Fruit fly (Drosophila melanogaster) whole organism, embryonic: Measurements from ENCODE around the gene CG5071.

ENCODE experiments used
- ATbp ChIP-seq: fragments of 200-800 bp; sonication (Bioruptor generic); optimal IDR thresholded peaks from 2 replicates; lab custom pipeline; 2017; ENCODE audit warnings: missing biosample characterization, mild to moderate bottlenecking, missing genetic modification characterization, missing genetic modification reagents
- CG10209 ChIP-seq: fragments of 200-800 bp; sonication (Bioruptor generic); optimal IDR thresholded peaks from 3 replicates; lab custom pipeline; 2017; ENCODE audit warnings: missing biosample characterization, mild to moderate bottlenecking, missing genetic modification characterization, missing genetic modification reagents
- CG1024 ChIP-seq: fragments of 200-800 bp; sonication (Bioruptor generic); IDR thresholded peaks from 2 replicates; pipeline ENCODE4 v1.3.6; 2022; ENCODE audit warnings: missing biosample characterization, missing genetic modification characterization
- CG10565 ChIP-seq: fragments of 200-800 bp; sonication (Bioruptor generic); optimal IDR thresholded peaks from 3 replicates; lab custom pipeline; 2016; ENCODE audit warnings: missing biosample characterization, mild to moderate bottlenecking, missing genetic modification characterization
- CG11695 ChIP-seq: fragments of 200-800 bp; sonication (Bioruptor generic); IDR thresholded peaks from 3 replicates; pipeline ENCODE4 v1.3.6; 2022; ENCODE audit warnings: missing biosample characterization, missing genetic modification characterization
- CG11723 ChIP-seq: fragments of 200-800 bp; sonication (Bioruptor generic); optimal IDR thresholded peaks from 2 replicates; lab custom pipeline; 2017; ENCODE audit warnings: missing biosample characterization, mild to moderate bottlenecking, missing genetic modification characterization
- CG12659 ChIP-seq: fragments of 200-800 bp; sonication (Bioruptor generic); optimal IDR thresholded peaks from 3 replicates; lab custom pipeline; 2017; ENCODE audit warnings: mild to moderate bottlenecking, missing biosample characterization, missing genetic modification reagents, missing genetic modification characterization
- CG13296 ChIP-seq: fragments of 200-800 bp; sonication (Bioruptor generic); optimal IDR thresholded peaks from 3 replicates; lab custom pipeline; 2018; ENCODE audit warnings: missing biosample characterization, mild to moderate bottlenecking, missing genetic modification characterization
- CG13775 ChIP-seq: fragments of 200-800 bp; sonication (Bioruptor generic); optimal IDR thresholded peaks from 3 replicates; lab custom pipeline; 2017; ENCODE audit warnings: missing biosample characterization, mild to moderate bottlenecking, missing genetic modification characterization
- CG14441 ChIP-seq: fragments of 200-800 bp; sonication (Bioruptor generic); IDR thresholded peaks from 2 replicates; pipeline ENCODE4 v1.3.6; 2022; ENCODE audit warnings: missing biosample characterization, missing genetic modification characterization
- CG14965 ChIP-seq: fragments of 200-800 bp; sonication (Bioruptor generic); optimal IDR thresholded peaks from 2 replicates; lab custom pipeline; 2016; ENCODE audit warnings: missing biosample characterization, missing genetic modification characterization, borderline replicate concordance
- CG15601 ChIP-seq: fragments of 200-800 bp; sonication (Bioruptor generic); optimal IDR thresholded peaks from 3 replicates; lab custom pipeline; 2019; ENCODE audit warnings: missing biosample characterization, mild to moderate bottlenecking, missing genetic modification characterization, moderate library complexity
- CG17328 ChIP-seq: fragments of 200-800 bp; sonication (Bioruptor generic); IDR thresholded peaks from 2 replicates; pipeline ENCODE4 v1.3.6; 2022; ENCODE audit warnings: missing biosample characterization, missing genetic modification characterization
- CG17568 ChIP-seq: fragments of 200-800 bp; sonication (Bioruptor generic); optimal IDR thresholded peaks from 2 replicates; lab custom pipeline; 2018; ENCODE audit warnings: missing biosample characterization, mild to moderate bottlenecking, missing genetic modification characterization, moderate library complexity
- CG18764 ChIP-seq: fragments of 200-800 bp; sonication (Bioruptor generic); optimal IDR thresholded peaks from 3 replicates; lab custom pipeline; 2016; ENCODE audit warnings: missing biosample characterization, missing genetic modification characterization
- CG3995 ChIP-seq: fragments of 200-800 bp; sonication (Bioruptor generic); optimal IDR thresholded peaks from 3 replicates; lab custom pipeline; 2016; ENCODE audit warnings: missing biosample characterization, missing genetic modification characterization
- CG6254 ChIP-seq: fragments of 200-800 bp; sonication (Bioruptor generic); optimal IDR thresholded peaks from 3 replicates; lab custom pipeline; 2017; ENCODE audit warnings: mild to moderate bottlenecking, missing biosample characterization, missing genetic modification reagents, missing genetic modification characterization
- CG7372 ChIP-seq: fragments of 200-800 bp; sonication (Bioruptor generic); IDR thresholded peaks from 2 replicates; pipeline ENCODE4 v1.3.6; 2022; ENCODE audit warnings: missing biosample characterization, missing genetic modification characterization
- Dp ChIP-seq: fragments of 200-800 bp; sonication (Bioruptor generic); optimal IDR thresholded peaks from 2 replicates; lab custom pipeline; 2018; ENCODE audit warnings: missing biosample characterization, mild to moderate bottlenecking, missing genetic modification characterization, moderate library complexity
- Elba2 ChIP-seq: fragments of 200-800 bp; sonication (Bioruptor generic); optimal IDR thresholded peaks from 3 replicates; lab custom pipeline; 2016; ENCODE audit warnings: missing biosample characterization, missing genetic modification characterization
- H2.0 ChIP-seq: fragments of 200-800 bp; sonication (Bioruptor generic); IDR thresholded peaks from 2 replicates; pipeline ENCODE4 v1.3.6; 2022; ENCODE audit warnings: missing biosample characterization, missing genetic modification characterization
- HLH4C ChIP-seq: fragments of 200-800 bp; sonication (Bioruptor generic); IDR thresholded peaks from 3 replicates; pipeline ENCODE4 v1.3.6; 2022; ENCODE audit warnings: missing biosample characterization, missing genetic modification characterization; ENCODE audit not compliant: partially characterized antibody
- Mad ChIP-seq: fragments of 200-800 bp; sonication (Bioruptor generic); optimal IDR thresholded peaks from 2 replicates; lab custom pipeline; 2016; ENCODE audit warnings: missing biosample characterization, missing genetic modification characterization
- Poxn ChIP-seq: fragments of 200-800 bp; sonication (Bioruptor generic); IDR thresholded peaks from 2 replicates; pipeline ENCODE4 v1.3.6; 2022; ENCODE audit warnings: missing biosample characterization, missing genetic modification characterization
- Sox102F ChIP-seq: fragments of 200-800 bp; sonication (Bioruptor generic); optimal IDR thresholded peaks from 2 replicates; lab custom pipeline; 2018; ENCODE audit warnings: missing biosample characterization, mild to moderate bottlenecking, missing genetic modification characterization, moderate library complexity
- Xrp1 ChIP-seq: fragments of 200-800 bp; sonication (Bioruptor generic); IDR thresholded peaks from 2 replicates; pipeline ENCODE4 v1.3.6; 2022; ENCODE audit warnings: missing biosample characterization, missing genetic modification characterization
- ara ChIP-seq: fragments of 200-800 bp; sonication (Bioruptor generic); IDR thresholded peaks from 2 replicates; pipeline ENCODE4 v1.3.6; 2022; ENCODE audit warnings: missing biosample characterization, missing genetic modification characterization
- ase ChIP-seq: fragments of 200-800 bp; sonication (Bioruptor generic); IDR thresholded peaks from 3 replicates; pipeline ENCODE4 v1.3.6; 2022; ENCODE audit warnings: missing biosample characterization, missing genetic modification characterization
- bigmax ChIP-seq: fragments of 200-800 bp; sonication (Bioruptor generic); optimal IDR thresholded peaks from 2 replicates; lab custom pipeline; 2018; ENCODE audit warnings: missing biosample characterization, mild to moderate bottlenecking, missing genetic modification characterization
- cato ChIP-seq: fragments of 200-800 bp; sonication (Bioruptor generic); optimal IDR thresholded peaks from 2 replicates; lab custom pipeline; 2016; ENCODE audit warnings: missing biosample characterization, missing genetic modification characterization, borderline replicate concordance
- cg ChIP-seq: fragments of 200-800 bp; sonication (Bioruptor generic); optimal IDR thresholded peaks from 3 replicates; lab custom pipeline; 2019; ENCODE audit warnings: missing biosample characterization, mild to moderate bottlenecking, missing genetic modification characterization, moderate library complexity
- cwo ChIP-seq: fragments of 200-800 bp; sonication (Bioruptor generic); optimal IDR thresholded peaks from 3 replicates; lab custom pipeline; 2017; ENCODE audit warnings: missing biosample characterization, missing genetic modification characterization, mild to moderate bottlenecking, moderate library complexity, missing genetic modification reagents
- dimm ChIP-seq: fragments of 200-800 bp; sonication (Bioruptor generic); IDR thresholded peaks from 2 replicates; pipeline ENCODE4 v1.3.6; 2022; ENCODE audit warnings: missing biosample characterization, missing genetic modification characterization
- fd102C ChIP-seq: fragments of 200-800 bp; sonication (Bioruptor generic); optimal IDR thresholded peaks from 2 replicates; lab custom pipeline; 2018; ENCODE audit warnings: missing biosample characterization, mild to moderate bottlenecking, missing genetic modification characterization, moderate library complexity
- fru ChIP-seq: fragments of >200 bp; optimal IDR thresholded peaks from 2 replicates; lab custom pipeline; 2017
- hkb ChIP-seq, 2 experiments: fragments of 200-800 bp in 1 of 2; fragments of >200 bp in 1 of 2; sonication (Bioruptor generic) in 1 of 2; IDR thresholded peaks in 1 of 2; optimal IDR thresholded peaks in 1 of 2; 2 replicates each; pipeline versions ENCODE4 v1.3.6 to Lab custom; 2017 to 2022; ENCODE audit warnings: missing biosample characterization in 1 of 2, missing genetic modification characterization in 1 of 2
- kay ChIP-seq: fragments of 200-800 bp; sonication (Bioruptor generic); optimal IDR thresholded peaks from 2 replicates; lab custom pipeline; 2016; ENCODE audit warnings: missing biosample characterization, missing genetic modification characterization
- pho ChIP-seq: fragments of 200-800 bp; sonication (Bioruptor generic); optimal IDR thresholded peaks from 2 replicates; lab custom pipeline; 2016; ENCODE audit warnings: missing biosample characterization, missing genetic modification characterization
- pita ChIP-seq: fragments of 200-800 bp; sonication (Bioruptor generic); optimal IDR thresholded peaks from 2 replicates; lab custom pipeline; 2017; ENCODE audit warnings: missing biosample characterization, mild to moderate bottlenecking, missing genetic modification characterization
- pros ChIP-seq: fragments of 200-800 bp; sonication (Bioruptor generic); optimal IDR thresholded peaks from 3 replicates; lab custom pipeline; 2019; ENCODE audit warnings: missing biosample characterization, mild to moderate bottlenecking, missing genetic modification characterization, moderate library complexity
- psq ChIP-seq: fragments of 200-800 bp; sonication (Bioruptor generic); optimal IDR thresholded peaks from 2 replicates; lab custom pipeline; 2017; ENCODE audit warnings: missing biosample characterization, missing genetic modification characterization
- pzg ChIP-seq: fragments of 200-800 bp; sonication (Bioruptor generic); optimal IDR thresholded peaks from 3 replicates; lab custom pipeline; 2018; ENCODE audit warnings: missing biosample characterization, mild to moderate bottlenecking, missing genetic modification characterization, moderate library complexity
- repo ChIP-seq: fragments of 200-800 bp; sonication (Bioruptor generic); optimal IDR thresholded peaks from 2 replicates; lab custom pipeline; 2016; ENCODE audit warnings: missing biosample characterization, missing genetic modification characterization
- sens-2 ChIP-seq: fragments of 200-800 bp; sonication (Bioruptor generic); IDR thresholded peaks from 2 replicates; pipeline ENCODE4 v1.3.6; 2022; ENCODE audit warnings: missing biosample characterization, missing genetic modification characterization
- sob ChIP-seq: fragments of 200-800 bp; sonication (Bioruptor generic); IDR thresholded peaks from 2 replicates; pipeline ENCODE4 v1.3.6; 2022; ENCODE audit warnings: missing biosample characterization, missing genetic modification characterization
- tin ChIP-seq: fragments of 200-800 bp; sonication (Bioruptor generic); optimal IDR thresholded peaks from 3 replicates; lab custom pipeline; 2016; ENCODE audit warnings: missing biosample characterization, missing genetic modification characterization
- tll ChIP-seq, 2 experiments: fragments of 200-800 bp in 1 of 2; fragments of >200 bp in 1 of 2; sonication (Bioruptor generic) in 1 of 2; optimal IDR thresholded peaks; 2 replicates each; lab custom pipeline; 2017 to 2019; ENCODE audit warnings: missing biosample characterization in 2 of 2, missing genetic modification characterization in 2 of 2, mild to moderate bottlenecking in 1 of 2, moderate library complexity in 1 of 2
- tna ChIP-seq: fragments of 200-800 bp; sonication (Bioruptor generic); IDR thresholded peaks from 2 replicates; pipeline ENCODE4 v1.3.6; 2022; ENCODE audit warnings: missing biosample characterization, missing genetic modification characterization; ENCODE audit not compliant: partially characterized antibody
- tx ChIP-seq: fragments of 200-800 bp; sonication (Bioruptor generic); optimal IDR thresholded peaks from 2 replicates; lab custom pipeline; 2016; ENCODE audit warnings: missing biosample characterization, missing genetic modification characterization

CG5071 gene

dm6 chr3R:25647577-25648257, 29.5 kb downstream of the CG5071 start (continued):
- TF ChIP-seq tna (GFP tag; lab: Robert Waterston, UW) (peak; percentile 89), CG15601 (tag; lab: Kevin White, UChicago) (peak; percentile 13), CG18764 (GFP tag; lab: Kevin White, UChicago) (no peak), pros (GFP tag; lab: Kevin White, UChicago) (peak; percentile 7), kay (GFP tag; lab: Kevin White, UChicago) (no peak), pita (GFP tag; lab: Kevin White, UChicago) (no peak), fru (lab: Kevin White, UChicago) (no peak), CG14441 (GFP tag; lab: Robert Waterston, UW) (no peak; the same call in 1 of the 2 replicates), Dp (GFP tag; lab: Kevin White, UChicago) (peak; percentile 4), sob (GFP tag; lab: Robert Waterston, UW) (peak; percentile 59), psq (GFP tag; lab: Kevin White, UChicago) (no peak), CG17568 (GFP tag; lab: Kevin White, UChicago) (no peak), cg (peak; percentile 87), Poxn (GFP tag; lab: Robert Waterston, UW) (no peak), Xrp1 (GFP tag; lab: Robert Waterston, UW) (peak; percentile 35; the same call in 1 of the 2 replicates), pho (GFP tag; lab: Kevin White, UChicago) (no peak), ase (no peak), bigmax (GFP tag; lab: Kevin White, UChicago) (peak; percentile 44), Sox102F (GFP tag; lab: Kevin White, UChicago) (no peak), tin (GFP tag; lab: Kevin White, UChicago) (no peak), CG17328 (GFP tag; lab: Robert Waterston, UW) (peak; percentile 19; the same call in 1 of the 2 replicates), HLH4C (GFP tag; lab: Robert Waterston, UW) (peak; percentile 91), CG6254 (GFP tag; lab: Kevin White, UChicago) (peak; percentile 27), CG13775 (GFP tag; lab: Kevin White, UChicago) (no peak), CG11723 (GFP tag; lab: Kevin White, UChicago) (no peak), CG3995 (GFP tag; lab: Kevin White, UChicago) (no peak), CG7372 (no peak), dimm (GFP tag; lab: Robert Waterston, UW) (no peak), Elba2 (no peak), H2.0 (GFP tag; lab: Robert Waterston, UW) (no peak), ara (GFP tag; lab: Robert Waterston, UW) (peak; percentile 45; the same call in 1 of the 2 replicates), tx (no peak), CG11695 (peak; percentile 82), CG10209 (GFP tag; lab: Kevin White, UChicago) (no peak), cwo (GFP tag; lab: Kevin White, UChicago) (no peak), Mad (GFP tag; lab: Kevin White, UChicago) (no peak), sens-2 (GFP tag; lab: Robert Waterston, UW) (no peak), hkb (optimal IDR thresholded peaks at IDR 0.05; lab: Kevin White, UChicago) (no peak), hkb (GFP tag; IDR thresholded peaks at IDR 0.05; lab: Robert Waterston, UW) (peak; percentile 12; the same call in 1 of the 2 replicates), pzg (GFP tag; lab: Kevin White, UChicago) (peak; percentile 20), tll (GFP tag; optimal IDR thresholded peaks at IDR 0.05; lab: Kevin White, UChicago) (no peak), repo (no peak), CG12659 (peak; percentile 30), CG10565 (no peak), fd102C (GFP tag; lab: Kevin White, UChicago) (no peak), CG1024 (no peak), ATbp (GFP tag; lab: Kevin White, UChicago) (peak; percentile 37), cato (no peak), CG13296 (no peak), CG14965 (GFP tag; lab: Kevin White, UChicago) (no peak)
